Fruit fly (Drosophila melanogaster): ENCODE data around the gene CG34263.

Gene CG34263

DNA sequence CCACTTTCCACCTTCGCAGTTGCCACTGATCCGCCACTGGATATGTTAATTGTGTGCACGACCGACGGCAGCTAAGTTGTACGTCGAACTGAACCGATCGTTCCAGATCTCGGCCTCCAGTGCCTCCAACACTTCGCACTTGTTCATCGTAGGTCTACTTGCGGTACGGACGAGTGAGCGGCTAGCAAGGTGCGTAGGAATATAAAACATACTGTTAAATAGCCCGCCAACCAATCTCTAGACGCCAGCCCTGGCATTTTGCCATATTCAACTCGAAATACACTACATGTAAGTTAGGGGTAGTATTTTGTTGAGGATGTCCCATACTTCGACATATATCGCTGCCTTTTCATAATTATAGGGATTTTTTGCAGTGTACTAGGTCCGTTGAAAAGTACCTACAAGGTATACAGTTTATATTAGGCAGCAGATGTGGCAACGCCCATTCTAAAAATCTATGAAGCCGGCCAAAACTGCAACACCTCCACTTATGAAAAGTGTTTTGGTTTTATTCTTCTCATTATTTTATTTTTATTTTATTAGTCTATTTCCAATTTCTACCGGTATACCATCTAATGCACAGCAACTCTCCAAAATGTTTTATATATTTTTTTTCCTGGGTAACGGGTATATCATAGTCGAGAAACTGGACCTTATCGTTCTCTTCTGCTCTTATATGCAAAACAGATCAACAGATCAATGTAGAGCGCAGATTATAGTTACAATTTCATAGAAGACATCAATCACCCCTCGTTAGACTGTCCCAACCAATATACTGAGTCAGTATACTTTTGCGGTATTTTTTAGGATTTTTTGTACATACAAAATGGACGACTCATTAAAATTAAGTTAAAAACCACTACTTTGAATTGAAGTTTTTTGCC, 42.4 kb downstream of the CG34263 start, which contains the start of the genes pyx and CG33229 (continued):
- TF ChIP-seq ab (GFP tag; optimal IDR thresholded peaks at IDR 0.05) (peak; percentile 75), Adf1 (GFP tag; IDR thresholded peaks at IDR 0.05) (no peak), HLH3B (GFP tag; IDR thresholded peaks at IDR 0.05) (peak; percentile 77; the same call in 1 of the 2 replicates), CG13424 (tag; optimal IDR thresholded peaks at IDR 0.05) (peak; percentile 87), CG30403 (GFP tag; optimal IDR thresholded peaks at IDR 0.05) (peak; percentile 95), gt (GFP tag; IDR thresholded peaks at IDR 0.05) (no peak; the same call in 1 of the 2 replicates), zfh2 (GFP tag; optimal IDR thresholded peaks at IDR 0.05) (peak; percentile 94), ftz-f1 (GFP tag; optimal IDR thresholded peaks at IDR 0.05) (peak; percentile 27), CG13624 (GFP tag; optimal IDR thresholded peaks at IDR 0.05) (peak; percentile 71), CG9437 (GFP tag; optimal IDR thresholded peaks at IDR 0.05) (peak; percentile 83), peb (GFP tag; IDR thresholded peaks at IDR 0.05) (peak; percentile 63), toy (GFP tag; IDR thresholded peaks at IDR 0.05) (peak; percentile 55; the same call in 1 of the 2 replicates), CG12104 (GFP tag; optimal IDR thresholded peaks at IDR 0.05) (peak; percentile 90), caup (GFP tag; optimal IDR thresholded peaks at IDR 0.05; ENCODE audit: severe bottlenecking) (peak; percentile 77), unc-4 (GFP tag; IDR thresholded peaks at IDR 0.05; ENCODE audit: partially characterized antibody) (0 out of 2 replicates have a peak, but pooled peaks have one; percentile 27), pros (GFP tag; optimal IDR thresholded peaks at IDR 0.05) (no peak), PHDP (tag; optimal IDR thresholded peaks at IDR 0.05) (peak; percentile 75), rib (GFP tag; IDR thresholded peaks at IDR 0.05) (no peak; the same call in 1 of the 2 replicates), CG14860 (GFP tag; IDR thresholded peaks at IDR 0.05; ENCODE audit: partially characterized antibody) (no peak), CG2129 (GFP tag; IDR thresholded peaks at IDR 0.05; ENCODE audit: partially characterized antibody) (no peak), gce (GFP tag; IDR thresholded peaks at IDR 0.05) (peak; percentile 60; the same call in 2 of the 3 replicates), dysf (GFP tag; IDR thresholded peaks at IDR 0.05) (peak; percentile 91), Spps (tag; optimal IDR thresholded peaks at IDR 0.05) (no peak), CG15601 (tag; optimal IDR thresholded peaks at IDR 0.05) (peak; percentile 70), Hand (GFP tag; optimal IDR thresholded peaks at IDR 0.05) (peak; percentile 63), Abd-B (GFP tag; optimal IDR thresholded peaks at IDR 0.05) (peak; percentile 91), CG6272 (GFP tag; IDR thresholded peaks at IDR 0.05) (peak; percentile 77), CG4282 (GFP tag; optimal IDR thresholded peaks at IDR 0.05) (no peak), NK7.1 (GFP tag; optimal IDR thresholded peaks at IDR 0.05) (peak; percentile 45), Drgx (GFP tag; IDR thresholded peaks at IDR 0.05) (peak; percentile 77), CG3847 (GFP tag; IDR thresholded peaks at IDR 0.05) (peak; percentile 87), Hey (tag; optimal IDR thresholded peaks at IDR 0.05) (peak; percentile 44), CG11247 (GFP tag; IDR thresholded peaks at IDR 0.05) (peak; percentile 68), Deaf1 (tag; optimal IDR thresholded peaks at IDR 0.05) (peak; percentile 40), CG10274 (GFP tag; optimal IDR thresholded peaks at IDR 0.05) (peak; percentile 75), CG14667 (GFP tag; IDR thresholded peaks at IDR 0.05) (peak; percentile 67), CG4854 (GFP tag; optimal IDR thresholded peaks at IDR 0.05) (peak; percentile 80), Nf-YA (GFP tag; IDR thresholded peaks at IDR 0.05) (no peak; the same call in 1 of the 2 replicates), twi (tag; optimal IDR thresholded peaks at IDR 0.05) (peak; percentile 77), CG5180 (GFP tag; optimal IDR thresholded peaks at IDR 0.05) (peak; percentile 73), tll (GFP tag; optimal IDR thresholded peaks at IDR 0.05) (no peak), E2f2 (GFP tag; IDR thresholded peaks at IDR 0.05) (peak; percentile 93), CG15479 (GFP tag; optimal IDR thresholded peaks at IDR 0.05) (no peak), CHES-1-like (GFP tag; optimal IDR thresholded peaks at IDR 0.05) (peak; percentile 85), CG31224 (GFP tag; IDR thresholded peaks at IDR 0.05) (peak; percentile 79), CG14050 (GFP tag; IDR thresholded peaks at IDR 0.05) (peak; percentile 68), CG4617 (GFP tag; optimal IDR thresholded peaks at IDR 0.05; ENCODE audit: borderline replicate concordance) (peak; percentile 63)

Measured in whole organism, embryonic.